Worm (Caenorhabditis elegans) whole organism, young adult: ENCODE results near the gene ash-2.

Source experiments
- T07F8.4 ChIP-seq: sonication (generic microtip); optimal IDR thresholded peaks from 2 replicates; lab custom pipeline; 2016; ENCODE audit warnings: mild to moderate bottlenecking, missing genetic modification characterization, moderate library complexity, missing compliant biosample characterization
- aptf-3 ChIP-seq: fragments of 200-800 bp; sonication (Bioruptor generic); IDR thresholded peaks from 2 replicates; pipeline ENCODE4 v1.3.6; 2022; ENCODE audit warnings: missing genetic modification characterization, missing compliant biosample characterization
- mes-4 ChIP-seq: sonication (generic microtip); optimal IDR thresholded peaks from 2 replicates; lab custom pipeline; 2016; ENCODE audit warnings: missing genotype, missing genetic modification characterization, missing compliant biosample characterization
- unc-62 ChIP-seq: fragments of 150-350 bp; optimal IDR thresholded peaks from 2 replicates; lab custom pipeline; 2014; ENCODE audit warnings: missing biosample characterization, missing genetic modification reagents, missing genetic modification characterization

DNA sequence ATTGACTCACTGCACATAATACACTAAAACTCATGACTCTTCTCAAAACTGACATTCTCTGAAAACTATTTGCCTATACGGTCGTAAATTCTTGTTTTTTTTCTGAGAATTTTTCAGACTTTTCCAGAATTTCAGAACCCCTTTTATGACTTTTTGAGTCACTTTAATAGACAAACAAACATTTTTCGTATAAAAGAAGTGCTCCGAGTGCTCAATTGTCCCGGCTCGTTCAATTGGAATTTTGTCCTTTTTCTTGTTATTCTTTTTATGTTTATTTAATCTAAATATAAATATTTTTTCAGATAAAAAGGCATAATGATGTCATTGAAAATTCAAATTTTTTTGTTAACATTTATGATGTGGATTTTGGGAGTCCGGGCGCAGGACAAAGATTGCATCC lies 19.3 kb downstream of the ash-2 start, which contains the start of gene Y17G7B.23:
- no peak for TF ChIP-seq mes-4
- TF ChIP-seq aptf-3 (GFP tag; lab: Robert Waterston, UW) = no peak
- TF ChIP-seq T07F8.4 (tag; lab: Kevin White, UChicago) = no peak
- TF ChIP-seq unc-62 (GFP tag; lab: Kevin White, UChicago) = no peak
